Fruit fly (Drosophila melanogaster) whole organism, embryonic: ENCODE data around the gene ckd.

Experiments
- Adf1 ChIP-seq: fragments of 200-800 bp; sonication (Bioruptor generic); IDR thresholded peaks from 2 replicates; pipeline ENCODE4 v1.3.6; 2022; ENCODE audit warnings: missing biosample characterization, missing genetic modification characterization
- B-H2 ChIP-seq: fragments of 200-800 bp; sonication (Bioruptor generic); optimal IDR thresholded peaks from 2 replicates; lab custom pipeline; 2018; ENCODE audit warnings: missing biosample characterization, mild to moderate bottlenecking, missing genetic modification characterization
- CG10274 ChIP-seq: fragments of 200-800 bp; sonication (Bioruptor generic); optimal IDR thresholded peaks from 3 replicates; lab custom pipeline; 2017; ENCODE audit warnings: missing biosample characterization, mild to moderate bottlenecking, missing genetic modification characterization
- CG10979 ChIP-seq: fragments of 200-800 bp; sonication (Bioruptor generic); optimal IDR thresholded peaks from 2 replicates; lab custom pipeline; 2018; ENCODE audit warnings: missing biosample characterization, mild to moderate bottlenecking, missing genetic modification characterization, moderate library complexity
- CG11504 ChIP-seq: fragments of 200-800 bp; sonication (Bioruptor generic); optimal IDR thresholded peaks from 3 replicates; lab custom pipeline; 2019; ENCODE audit warnings: missing biosample characterization, mild to moderate bottlenecking, missing genetic modification characterization, moderate library complexity
- CG12104 ChIP-seq: fragments of 200-800 bp; sonication (Bioruptor generic); optimal IDR thresholded peaks from 3 replicates; lab custom pipeline; 2016; ENCODE audit warnings: missing biosample characterization, missing genetic modification characterization
- CG12659 ChIP-seq: fragments of 200-800 bp; sonication (Bioruptor generic); optimal IDR thresholded peaks from 3 replicates; lab custom pipeline; 2017; ENCODE audit warnings: mild to moderate bottlenecking, missing biosample characterization, missing genetic modification reagents, missing genetic modification characterization
- CG13296 ChIP-seq: fragments of 200-800 bp; sonication (Bioruptor generic); optimal IDR thresholded peaks from 3 replicates; lab custom pipeline; 2018; ENCODE audit warnings: missing biosample characterization, mild to moderate bottlenecking, missing genetic modification characterization
- CG13894 ChIP-seq: fragments of 200-800 bp; sonication (Bioruptor generic); optimal IDR thresholded peaks from 3 replicates; lab custom pipeline; 2018; ENCODE audit warnings: missing biosample characterization, mild to moderate bottlenecking, missing genetic modification characterization, moderate library complexity
- CG18262 ChIP-seq: fragments of 200-800 bp; optimal IDR thresholded peaks from 3 replicates; lab custom pipeline; 2019; ENCODE audit warnings: missing biosample characterization, mild to moderate bottlenecking, missing genetic modification characterization, moderate library complexity
- CG18619 ChIP-seq: fragments of 200-800 bp; sonication (Bioruptor generic); optimal IDR thresholded peaks from 3 replicates; lab custom pipeline; 2017; ENCODE audit warnings: missing biosample characterization, mild to moderate bottlenecking, missing genetic modification characterization
- CG30020 ChIP-seq: fragments of 200-800 bp; optimal IDR thresholded peaks from 2 replicates; lab custom pipeline; 2019; ENCODE audit warnings: missing biosample characterization, mild to moderate bottlenecking, missing genetic modification characterization, moderate library complexity
- CG31441 ChIP-seq: fragments of 200-800 bp; sonication (Bioruptor generic); IDR thresholded peaks from 2 replicates; pipeline ENCODE4 v1.3.6; 2022; ENCODE audit warnings: missing biosample characterization, missing genetic modification characterization
- CG4360 ChIP-seq: fragments of 200-800 bp; sonication (Bioruptor generic); IDR thresholded peaks from 2 replicates; pipeline ENCODE4 v1.3.6; 2022; ENCODE audit warnings: missing biosample characterization, missing genetic modification characterization
- CG43689 ChIP-seq: fragments of 200-800 bp; sonication (Bioruptor generic); IDR thresholded peaks from 2 replicates; pipeline ENCODE4 v1.3.6; 2022; ENCODE audit warnings: missing biosample characterization, missing genetic modification characterization
- CG4617 ChIP-seq: fragments of 200-800 bp; sonication (Bioruptor generic); optimal IDR thresholded peaks from 3 replicates; lab custom pipeline; 2016; ENCODE audit warnings: missing biosample characterization, missing genetic modification characterization, borderline replicate concordance
- CG6765 ChIP-seq: fragments of 200-800 bp; sonication (Bioruptor generic); optimal IDR thresholded peaks from 3 replicates; lab custom pipeline; 2017; ENCODE audit warnings: missing biosample characterization, mild to moderate bottlenecking, missing genetic modification characterization
- CG7839 ChIP-seq: fragments of 200-800 bp; sonication (Bioruptor generic); optimal IDR thresholded peaks from 3 replicates; lab custom pipeline; 2018; ENCODE audit warnings: missing biosample characterization, mild to moderate bottlenecking, missing genetic modification characterization, moderate library complexity
- Chrac-16 ChIP-seq: fragments of 200-800 bp; sonication (Bioruptor generic); optimal IDR thresholded peaks from 3 replicates; lab custom pipeline; 2016; ENCODE audit warnings: missing biosample characterization, missing genetic modification characterization
- Hr39 ChIP-seq: fragments of >200 bp; optimal IDR thresholded peaks from 2 replicates; lab custom pipeline; 2017
- Hr78 ChIP-seq, 2 experiments: fragments of 200-800 bp in 1 of 2; fragments of >200 bp in 1 of 2; sonication (Bioruptor generic) in 1 of 2; optimal IDR thresholded peaks; 2 replicates each; lab custom pipeline; 2017 to 2019; ENCODE audit warnings: missing biosample characterization in 2 of 2, missing genetic modification characterization in 2 of 2, mild to moderate bottlenecking in 1 of 2, moderate library complexity in 1 of 2
- Kr ChIP-seq: fragments of 200-800 bp; sonication (Bioruptor generic); optimal IDR thresholded peaks from 2 replicates; lab custom pipeline; 2017; ENCODE audit warnings: missing biosample characterization, mild to moderate bottlenecking, missing genetic modification characterization
- MESR4 ChIP-seq: fragments of 200-800 bp; sonication (Bioruptor generic); optimal IDR thresholded peaks from 2 replicates; lab custom pipeline; 2018; ENCODE audit warnings: missing biosample characterization, mild to moderate bottlenecking, missing genetic modification characterization, moderate library complexity
- Mrtf ChIP-seq: fragments of 200-800 bp; sonication (Bioruptor generic); IDR thresholded peaks from 3 replicates; pipeline ENCODE4 v1.3.6; 2022; ENCODE audit warnings: missing biosample characterization, missing genetic modification characterization
- Ptx1 ChIP-seq: fragments of 200-800 bp; sonication (Bioruptor generic); IDR thresholded peaks from 2 replicates; pipeline ENCODE4 v1.3.6; 2022; ENCODE audit warnings: missing biosample characterization, missing genetic modification characterization
- Taf1 ChIP-seq: fragments of 200-800 bp; sonication (Bioruptor generic); IDR thresholded peaks from 2 replicates; pipeline ENCODE4 v1.3.6; 2022; ENCODE audit warnings: missing biosample characterization, missing genetic modification characterization
- Trl ChIP-seq, 3 experiments: fragments of >200 bp in 2 of 3; fragments of 200-800 bp in 1 of 3; sonication (Bioruptor generic) in 1 of 3; optimal IDR thresholded peaks; 2 replicates in 1 of 3; 3 replicates in 2 of 3; lab custom pipeline; 2016 to 2017; ENCODE audit warnings: missing biosample characterization in 1 of 3, missing genetic modification characterization in 1 of 3
- Usf ChIP-seq: fragments of 200-800 bp; sonication (Bioruptor generic); optimal IDR thresholded peaks from 2 replicates; lab custom pipeline; 2017; ENCODE audit warnings: missing genotype, missing biosample characterization, missing genetic modification characterization
- Vsx1 ChIP-seq: fragments of 200-800 bp; sonication (Bioruptor generic); optimal IDR thresholded peaks from 2 replicates; lab custom pipeline; 2017; ENCODE audit warnings: missing biosample characterization, mild to moderate bottlenecking, missing genetic modification characterization, missing genetic modification reagents
- YL-1 ChIP-seq: fragments of 200-800 bp; sonication (Bioruptor generic); optimal IDR thresholded peaks from 3 replicates; lab custom pipeline; 2017; ENCODE audit warnings: missing biosample characterization, mild to moderate bottlenecking, missing genetic modification characterization
- ab ChIP-seq: fragments of 200-800 bp; sonication (Bioruptor generic); optimal IDR thresholded peaks from 2 replicates; lab custom pipeline; 2016; ENCODE audit warnings: missing biosample characterization, missing genetic modification characterization
- cad ChIP-seq: fragments of >200 bp; optimal IDR thresholded peaks from 2 replicates; lab custom pipeline; 2017; ENCODE audit warnings: missing biosample characterization, missing genetic modification characterization
- corto ChIP-seq: fragments of 200-800 bp; sonication (Bioruptor generic); optimal IDR thresholded peaks from 2 replicates; lab custom pipeline; 2016; ENCODE audit warnings: missing biosample characterization, mild to moderate bottlenecking, missing genetic modification characterization, moderate library complexity
- crol ChIP-seq: fragments of 200-800 bp; sonication (Bioruptor generic); IDR thresholded peaks from 2 replicates; pipeline ENCODE4 v1.3.6; 2022; ENCODE audit warnings: missing biosample characterization, missing genetic modification characterization
- cwo ChIP-seq: fragments of 200-800 bp; sonication (Bioruptor generic); optimal IDR thresholded peaks from 3 replicates; lab custom pipeline; 2017; ENCODE audit warnings: missing biosample characterization, missing genetic modification characterization, mild to moderate bottlenecking, moderate library complexity, missing genetic modification reagents
- dm ChIP-seq: fragments of 200-800 bp; sonication (Bioruptor generic); optimal IDR thresholded peaks from 3 replicates; lab custom pipeline; 2016; ENCODE audit warnings: missing biosample characterization, missing genetic modification characterization
- en ChIP-seq: fragments of 200-800 bp; sonication (Bioruptor generic); optimal IDR thresholded peaks from 2 replicates; lab custom pipeline; 2016; ENCODE audit warnings: missing biosample characterization, missing genetic modification characterization
- gce ChIP-seq: fragments of 200-800 bp; sonication (Bioruptor generic); IDR thresholded peaks from 3 replicates; pipeline ENCODE4 v1.3.6; 2022; ENCODE audit warnings: missing biosample characterization, missing genetic modification characterization
- grau ChIP-seq: fragments of 200-800 bp; optimal IDR thresholded peaks from 3 replicates; lab custom pipeline; 2019; ENCODE audit warnings: missing biosample characterization, mild to moderate bottlenecking, missing genetic modification characterization, moderate library complexity
- ham ChIP-seq: fragments of 200-800 bp; sonication (Bioruptor generic); IDR thresholded peaks from 2 replicates; pipeline ENCODE4 v1.3.6; 2022; ENCODE audit warnings: missing biosample characterization, missing genetic modification characterization
- klu ChIP-seq: fragments of 200-800 bp; sonication (Bioruptor generic); IDR thresholded peaks from 2 replicates; pipeline ENCODE4 v1.3.6; 2022; ENCODE audit warnings: missing biosample characterization, missing genetic modification characterization
- nom ChIP-seq: fragments of 200-800 bp; sonication (Bioruptor generic); optimal IDR thresholded peaks from 2 replicates; lab custom pipeline; 2017; ENCODE audit warnings: missing biosample characterization, missing genetic modification characterization, mild to moderate bottlenecking, moderate library complexity, missing genetic modification reagents
- prd ChIP-seq, 3 experiments: fragments of >200 bp in 2 of 3; fragments of 200-800 bp in 1 of 3; sonication (Bioruptor generic) in 1 of 3; optimal IDR thresholded peaks in 2 of 3; IDR thresholded peaks in 1 of 3; 2 replicates in 2 of 3; 3 replicates in 1 of 3; pipeline versions ENCODE4 v1.3.6 to Lab custom; 2017 to 2022; ENCODE audit warnings: missing biosample characterization in 1 of 3, missing genetic modification characterization in 1 of 3
- salm ChIP-seq: fragments of 200-800 bp; sonication (Bioruptor generic); optimal IDR thresholded peaks from 2 replicates; lab custom pipeline; 2018; ENCODE audit warnings: missing biosample characterization, mild to moderate bottlenecking, missing genetic modification characterization
- sd ChIP-seq: fragments of 200-800 bp; sonication (Bioruptor generic); optimal IDR thresholded peaks from 3 replicates; lab custom pipeline; 2018; ENCODE audit warnings: missing biosample characterization, mild to moderate bottlenecking, missing genetic modification characterization, moderate library complexity
- sens-2 ChIP-seq: fragments of 200-800 bp; sonication (Bioruptor generic); IDR thresholded peaks from 2 replicates; pipeline ENCODE4 v1.3.6; 2022; ENCODE audit warnings: missing biosample characterization, missing genetic modification characterization
- tgo ChIP-seq: fragments of 200-800 bp; sonication (Bioruptor generic); IDR thresholded peaks from 3 replicates; pipeline ENCODE4 v1.3.6; 2022; ENCODE audit warnings: missing biosample characterization, missing genetic modification characterization
- tio ChIP-seq: fragments of 200-800 bp; sonication (Bioruptor generic); optimal IDR thresholded peaks from 2 replicates; lab custom pipeline; 2017; ENCODE audit warnings: missing biosample characterization, missing genetic modification characterization, inconsistent platforms
- vfl ChIP-seq: fragments of 200-800 bp; sonication (Bioruptor generic); optimal IDR thresholded peaks from 2 replicates; lab custom pipeline; 2016; ENCODE audit warnings: missing biosample characterization, missing genetic modification characterization
- zf30C ChIP-seq: fragments of 200-800 bp; sonication (Bioruptor generic); optimal IDR thresholded peaks from 3 replicates; lab custom pipeline; 2018; ENCODE audit warnings: missing biosample characterization, mild to moderate bottlenecking, missing genetic modification characterization

The ckd gene

DNA sequence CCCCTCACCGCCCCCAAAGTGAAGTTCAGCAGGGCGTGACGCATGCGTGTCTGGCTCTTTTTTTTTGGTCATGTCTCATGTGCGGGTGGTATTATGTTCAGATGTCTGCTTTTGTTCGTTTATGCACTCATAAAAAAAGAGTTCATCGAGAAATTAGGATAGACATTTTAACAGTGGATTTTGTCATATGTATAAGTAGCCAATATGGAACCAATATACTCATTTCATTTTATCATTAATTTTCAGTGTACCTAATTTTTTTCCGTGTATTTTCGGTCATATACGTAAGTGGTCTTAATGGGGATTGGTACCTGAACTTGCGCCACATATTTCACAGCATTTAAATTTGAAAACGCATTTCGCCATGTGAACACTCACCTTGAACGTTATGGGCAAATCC lies 42.7 kb downstream of the ckd start (continued):
- TF ChIP-seq salm (tag; lab: Kevin White, UChicago) (peak; percentile 39), klu (GFP tag; lab: Robert Waterston, UW) (no peak), Hr78 (GFP tag; optimal IDR thresholded peaks at IDR 0.05; lab: Kevin White, UChicago) (no peak), Adf1 (GFP tag; lab: Robert Waterston, UW) (no peak), MESR4 (GFP tag; lab: Kevin White, UChicago) (no peak), YL-1 (no peak), crol (GFP tag; lab: Robert Waterston, UW) (no peak), Ptx1 (GFP tag; lab: Robert Waterston, UW) (peak; percentile 82), CG13894 (tag; lab: Kevin White, UChicago) (no peak), gce (GFP tag; lab: Robert Waterston, UW) (0 out of 3 replicates have a peak, but pooled peaks have one; percentile 22), cwo (peak; percentile 29), Trl (optimal IDR thresholded peaks at IDR 0.05; lab: Kevin White, UChicago) (no peak), Trl (GFP tag; optimal IDR thresholded peaks at IDR 0.05; lab: Kevin White, UChicago) (peak; percentile 3), cad (GFP tag; lab: Kevin White, UChicago) (no peak), dm (no peak), Taf1 (GFP tag; lab: Robert Waterston, UW) (no peak), en (GFP tag; lab: Kevin White, UChicago) (peak; percentile 40), CG7839 (peak; percentile 59), ab (no peak), Usf (GFP tag; lab: Kevin White, UChicago) (no peak), Hr39 (lab: Kevin White, UChicago) (no peak), prd (optimal IDR thresholded peaks at IDR 0.05; lab: Kevin White, UChicago) (no peak), prd (GFP tag; IDR thresholded peaks at IDR 0.05; lab: Robert Waterston, UW) (peak; percentile 65; the same call in 2 of the 3 replicates), CG12104 (GFP tag; lab: Kevin White, UChicago) (no peak), CG4360 (GFP tag; lab: Robert Waterston, UW) (peak; percentile 20; the same call in 1 of the 2 replicates), Kr (GFP tag; lab: Kevin White, UChicago) (no peak), Chrac-16 (peak; percentile 33), tgo (peak; percentile 72), zf30C (GFP tag; lab: Kevin White, UChicago) (no peak), CG12659 (GFP tag; lab: Kevin White, UChicago) (peak; percentile 7), Vsx1 (GFP tag; lab: Kevin White, UChicago) (peak; percentile 23), CG4617 (GFP tag; lab: Kevin White, UChicago) (no peak), nom (GFP tag; lab: Kevin White, UChicago) (no peak), CG10979 (peak; percentile 67), ham (GFP tag; lab: Robert Waterston, UW) (no peak), B-H2 (GFP tag; lab: Kevin White, UChicago) (no peak), sens-2 (GFP tag; lab: Robert Waterston, UW) (0 out of 2 replicates have a peak, but pooled peaks have one; percentile 19), tio (GFP tag; lab: Kevin White, UChicago) (peak; percentile 25), CG13296 (GFP tag; lab: Kevin White, UChicago) (no peak), CG10274 (GFP tag; lab: Kevin White, UChicago) (no peak), corto (GFP tag; lab: Kevin White, UChicago) (no peak), CG30020 (tag; lab: Kevin White, UChicago) (no peak), CG6765 (GFP tag; lab: Kevin White, UChicago) (no peak), CG43689 (no peak), CG18262 (tag; lab: Kevin White, UChicago) (peak; percentile 66), CG31441 (GFP tag; lab: Robert Waterston, UW) (peak; percentile 81), grau (tag; lab: Kevin White, UChicago) (peak; percentile 51), CG18619 (GFP tag; lab: Kevin White, UChicago) (peak; percentile 1), vfl (GFP tag; lab: Kevin White, UChicago) (no peak), CG11504 (tag; lab: Kevin White, UChicago) (peak; percentile 83), sd (tag; lab: Kevin White, UChicago) (no peak), Mrtf (GFP tag; lab: Robert Waterston, UW) (no peak)
